Fruit fly (Drosophila melanogaster): ENCODE results near the gene CG13609.
A peak's percentile ranks its signal among the peaks of the same experiment; 100 is the strongest.

The CG13609 gene

dm6 chr3R:24226744-24227143, at the start of gene CG13609, which contains the start of gene Spps (continued):
- TF ChIP-seq CG11762 (GFP tag; optimal IDR thresholded peaks at IDR 0.05; ENCODE audit: insufficient read depth) (no peak), CG8319 (GFP tag; optimal IDR thresholded peaks at IDR 0.05) (no peak), achi (GFP tag; optimal IDR thresholded peaks at IDR 0.05) (peak; percentile 52), Eip93F (GFP tag; optimal IDR thresholded peaks at IDR 0.05) (no peak), spab (GFP tag; optimal IDR thresholded peaks at IDR 0.05) (no peak), dac (GFP tag; optimal IDR thresholded peaks at IDR 0.05) (no peak), Sox14 (GFP tag; optimal IDR thresholded peaks at IDR 0.05) (peak; percentile 5)

- TF ChIP-seq CG32006 (GFP tag; optimal IDR thresholded peaks at IDR 0.05) (no peak), Eip78C (GFP tag) (peak; percentile 34), acj6 (GFP tag; optimal IDR thresholded peaks at IDR 0.05) (no peak), Sox14 (GFP tag; optimal IDR thresholded peaks at IDR 0.05) (no peak), Hr4 (GFP tag; optimal IDR thresholded peaks at IDR 0.05) (no peak)
These were observed 40.6 kb upstream of the CG13609 start, which contains the start of gene mora for dm6 chr3R:24186188-24186587. Gene mora (plus strand): TSS chr3R:24186359.

dm6 chr3R:24188619-24189018, 38.2 kb upstream of the CG13609 start, which contains the start of gene CG5515:
Gene CG5515 (minus strand): TSS chr3R:24188896.
- TF ChIP-seq Ets96B (tag; optimal IDR thresholded peaks at IDR 0.05), result no peak
- no peak for TF ChIP-seq fd85E (GFP tag; optimal IDR thresholded peaks at IDR 0.05)
- TF ChIP-seq spab (GFP tag; optimal IDR thresholded peaks at IDR 0.05), result no peak
- no peak for TF ChIP-seq fd59A (GFP tag; optimal IDR thresholded peaks at IDR 0.05)
- TF ChIP-seq pdm3 (GFP tag; optimal IDR thresholded peaks at IDR 0.05), result peak; percentile 74
- no peak for TF ChIP-seq CG7368 (GFP tag; optimal IDR thresholded peaks at IDR 0.05)
- TF ChIP-seq Eip75B (GFP tag; optimal IDR thresholded peaks at IDR 0.05), result no peak
- TF ChIP-seq Hr4 (GFP tag; optimal IDR thresholded peaks at IDR 0.05), result peak; percentile 78
- TF ChIP-seq cyc (GFP tag; optimal IDR thresholded peaks at IDR 0.05), result peak; percentile 57
- TF ChIP-seq Met (GFP tag; optimal IDR thresholded peaks at IDR 0.05), result no peak
- no peak for TF ChIP-seq Gug (GFP tag; IDR thresholded peaks at IDR 0.05)
- TF ChIP-seq salr (GFP tag; optimal IDR thresholded peaks at IDR 0.05), result no peak
- TF ChIP-seq Ets21C (GFP tag; optimal IDR thresholded peaks at IDR 0.05), result peak; percentile 67
- no peak for TF ChIP-seq CG3919 (GFP tag; optimal IDR thresholded peaks at IDR 0.05)
- TF ChIP-seq dsx (GFP tag; optimal IDR thresholded peaks at IDR 0.05; ENCODE audit: poor library complexity, severe bottlenecking), result no peak
- peak; percentile 57; the same call in 2 of the 3 replicates for TF ChIP-seq eg (GFP tag; IDR thresholded peaks at IDR 0.05)
- no peak for TF ChIP-seq CG1621 (tag; optimal IDR thresholded peaks at IDR 0.05)
- peak; percentile 73 for TF ChIP-seq OdsH (GFP tag; optimal IDR thresholded peaks at IDR 0.05)
- no peak for TF ChIP-seq CG16779 (tag; optimal IDR thresholded peaks at IDR 0.05)
- peak; percentile 22 for TF ChIP-seq CG8632 (GFP tag; optimal IDR thresholded peaks at IDR 0.05)
- TF ChIP-seq CG11902 (GFP tag; optimal IDR thresholded peaks at IDR 0.05), result peak; percentile 45
- no peak for TF ChIP-seq CG6854 (GFP tag; optimal IDR thresholded peaks at IDR 0.05)
- peak; percentile 63 for TF ChIP-seq acj6 (GFP tag; optimal IDR thresholded peaks at IDR 0.05)
- TF ChIP-seq svp (GFP tag), result no peak
- TF ChIP-seq CG6163 (GFP tag; IDR thresholded peaks at IDR 0.05), result peak; percentile 64
- no peak for TF ChIP-seq CG15336 (GFP tag; IDR thresholded peaks at IDR 0.05)
- TF ChIP-seq CG3032 (tag; optimal IDR thresholded peaks at IDR 0.05), result peak; percentile 48
- peak; percentile 35; the same call in 1 of the 3 replicates for TF ChIP-seq CG8119 (GFP tag; IDR thresholded peaks at IDR 0.05)
- TF ChIP-seq CG6808 (GFP tag; optimal IDR thresholded peaks at IDR 0.05), result no peak
- TF ChIP-seq net (GFP tag; optimal IDR thresholded peaks at IDR 0.05), result peak; percentile 48
- no peak for TF ChIP-seq fkh (GFP tag; optimal IDR thresholded peaks at IDR 0.05)
- peak; percentile 64 for TF ChIP-seq Sox15 (GFP tag; optimal IDR thresholded peaks at IDR 0.05)
- TF ChIP-seq CG34406 (GFP tag; optimal IDR thresholded peaks at IDR 0.05), result peak; percentile 63
- TF ChIP-seq Eip78C (GFP tag), result peak; percentile 78
- TF ChIP-seq CG6792 (GFP tag; optimal IDR thresholded peaks at IDR 0.05), result peak; percentile 45
- TF ChIP-seq Hr38 (GFP tag; optimal IDR thresholded peaks at IDR 0.05), result no peak
- peak; percentile 40 for TF ChIP-seq CG8319 (GFP tag; optimal IDR thresholded peaks at IDR 0.05)
- TF ChIP-seq dac (GFP tag; optimal IDR thresholded peaks at IDR 0.05), result peak; percentile 14
- peak; percentile 80 for TF ChIP-seq CG31627 (GFP tag; optimal IDR thresholded peaks at IDR 0.05)
- no peak for TF ChIP-seq vri (GFP tag; optimal IDR thresholded peaks at IDR 0.05)
- peak; percentile 77 for TF ChIP-seq lz (GFP tag; optimal IDR thresholded peaks at IDR 0.05)
- peak; percentile 52 for TF ChIP-seq CG4318 (GFP tag; optimal IDR thresholded peaks at IDR 0.05)
- peak; percentile 81 for TF ChIP-seq esn (GFP tag; optimal IDR thresholded peaks at IDR 0.05)
- no peak for TF ChIP-seq achi (GFP tag; optimal IDR thresholded peaks at IDR 0.05)

Measured in whole organism, prepupa.